Worm (Caenorhabditis elegans) whole organism, L1 larva: ENCODE data around the gene twk-9.
A peak's percentile ranks its signal among the peaks of the same experiment; 100 is the strongest.

Source experiments
- C04F5.9 ChIP-seq: sonication (generic microtip); optimal IDR thresholded peaks from 2 replicates; lab custom pipeline; 2016; ENCODE audit warnings: missing genetic modification characterization, missing compliant biosample characterization
- C34B4.2 ChIP-seq: sonication (generic microtip); optimal IDR thresholded peaks from 2 replicates; lab custom pipeline; 2017; ENCODE audit warnings: mild to moderate bottlenecking, missing genetic modification characterization, missing compliant biosample characterization
- F16B12.6 ChIP-seq: fragments of 150-350 bp; optimal IDR thresholded peaks from 2 replicates; lab custom pipeline; 2014; ENCODE audit warnings: missing biosample characterization, missing genetic modification characterization
- aha-1 ChIP-seq: fragments of 150-350 bp; optimal IDR thresholded peaks from 2 replicates; lab custom pipeline; 2014; ENCODE audit warnings: missing biosample characterization, missing genetic modification characterization
- alr-1 ChIP-seq: fragments of 200-800 bp; sonication (Bioruptor generic); optimal IDR thresholded peaks from 2 replicates; lab custom pipeline; 2018; ENCODE audit warnings: borderline replicate concordance, mild to moderate bottlenecking, missing genetic modification characterization, missing compliant biosample characterization
- aly-2 ChIP-seq: fragments of 150-350 bp; optimal IDR thresholded peaks from 2 replicates; lab custom pipeline; 2014; ENCODE audit warnings: missing biosample characterization, missing genetic modification characterization
- ceh-63 ChIP-seq: fragments of 200-800 bp; sonication (Bioruptor generic); optimal IDR thresholded peaks from 2 replicates; lab custom pipeline; 2018; ENCODE audit warnings: mild to moderate bottlenecking, missing genetic modification characterization, missing compliant biosample characterization
- ceh-82 ChIP-seq, 3 experiments: fragments of 150-350 bp in 1 of 3; sonication (generic microtip) in 2 of 3; optimal IDR thresholded peaks; 2 replicates each; lab custom pipeline; 2014 to 2017; ENCODE audit warnings: missing biosample characterization in 3 of 3, missing genetic modification characterization in 3 of 3
- ceh-90 ChIP-seq: sonication (generic microtip); optimal IDR thresholded peaks from 2 replicates; lab custom pipeline; 2016; ENCODE audit warnings: missing genetic modification characterization, missing compliant biosample characterization
- dpl-1 ChIP-seq, 3 experiments: fragments of 150-350 bp in 2 of 3; sonication (generic microtip) in 1 of 3; optimal IDR thresholded peaks; 2 replicates each; lab custom pipeline; 2014 to 2017; ENCODE audit warnings: missing biosample characterization in 3 of 3, missing genetic modification characterization in 3 of 3, missing genetic modification reagents in 3 of 3
- efl-1 ChIP-seq, 4 experiments: fragments of 150-350 bp; optimal IDR thresholded peaks in 3 of 4; peaks in 1 of 4; 1 replicate in 1 of 4; 2 replicates in 3 of 4; lab custom pipeline; 2014; ENCODE audit warnings: missing biosample characterization in 2 of 4, missing genetic modification characterization in 2 of 4, missing genetic modification reagents in 2 of 4
- elt-2 ChIP-seq: sonication (generic microtip); optimal IDR thresholded peaks from 2 replicates; lab custom pipeline; 2016; ENCODE audit warnings: missing genetic modification characterization, mild to moderate bottlenecking, inconsistent platforms, missing compliant biosample characterization, missing genetic modification reagents
- elt-3 ChIP-seq, 6 experiments: fragments of 150-350 bp in 1 of 6; sonication (generic microtip); optimal IDR thresholded peaks; 2 replicates each; lab custom pipeline; 2017 to 2018; ENCODE audit warnings: missing biosample characterization in 6 of 6, missing genetic modification characterization in 6 of 6, inconsistent platforms in 1 of 6
- ets-5 ChIP-seq: fragments of 200-800 bp; sonication (Bioruptor generic); IDR thresholded peaks from 2 replicates; pipeline ENCODE4 v1.3.6; 2022; ENCODE audit warnings: missing genetic modification characterization, missing compliant biosample characterization
- fkh-4 ChIP-seq: sonication (generic microtip); optimal IDR thresholded peaks from 2 replicates; lab custom pipeline; 2016; ENCODE audit warnings: missing compliant biosample characterization, missing genetic modification characterization, borderline replicate concordance
- fkh-8 ChIP-seq: sonication (generic microtip); optimal IDR thresholded peaks from 2 replicates; lab custom pipeline; 2016; ENCODE audit warnings: mild to moderate bottlenecking, missing genetic modification characterization, missing compliant biosample characterization
- grh-1 ChIP-seq: fragments of 200-800 bp; sonication (Bioruptor generic); IDR thresholded peaks from 2 replicates; pipeline ENCODE4 v1.3.6; 2022; ENCODE audit warnings: missing genetic modification reagents, missing genetic modification characterization, missing compliant biosample characterization
- hlh-17 ChIP-seq: fragments of 200-800 bp; sonication (Bioruptor generic); optimal IDR thresholded peaks from 2 replicates; lab custom pipeline; 2018; ENCODE audit warnings: missing genetic modification characterization, mild to moderate bottlenecking, missing compliant biosample characterization, moderate library complexity, borderline replicate concordance
- irx-1 ChIP-seq: sonication (generic microtip); optimal IDR thresholded peaks from 2 replicates; lab custom pipeline; 2016; ENCODE audit warnings: missing genetic modification characterization, missing compliant biosample characterization
- isw-1 ChIP-seq: fragments of 200-800 bp; sonication (Bioruptor generic); IDR thresholded peaks from 2 replicates; pipeline ENCODE4 v1.3.6; 2022; ENCODE audit warnings: missing genetic modification characterization, missing compliant biosample characterization
- jun-1 ChIP-seq: fragments of 150-350 bp; optimal IDR thresholded peaks from 2 replicates; lab custom pipeline; 2014; ENCODE audit warnings: missing biosample characterization, missing genetic modification reagents, missing genetic modification characterization
- lin-15B ChIP-seq: fragments of 150-350 bp; sonication (generic microtip); optimal IDR thresholded peaks from 3 replicates; lab custom pipeline; 2014; ENCODE audit warnings: missing biosample characterization, missing genetic modification characterization
- lin-35 ChIP-seq, 2 experiments: fragments of 150-350 bp; optimal IDR thresholded peaks; 2 replicates each; lab custom pipeline; 2014; ENCODE audit warnings: missing biosample characterization in 2 of 2, missing genetic modification characterization in 2 of 2, missing genetic modification reagents in 2 of 2
- lsy-2 ChIP-seq, 2 experiments: fragments of 150-350 bp; optimal IDR thresholded peaks; 2 replicates each; lab custom pipeline; 2014; ENCODE audit warnings: missing biosample characterization in 2 of 2, missing genetic modification characterization in 2 of 2
- mab-9 ChIP-seq: fragments of 200-800 bp; sonication (Bioruptor generic); IDR thresholded peaks from 2 replicates; pipeline ENCODE4 v1.3.6; 2022; ENCODE audit warnings: missing genetic modification reagents, missing genetic modification characterization, missing compliant biosample characterization
- mdl-1 ChIP-seq, 2 experiments: fragments of 150-350 bp; optimal IDR thresholded peaks; 2 replicates each; lab custom pipeline; 2014 to 2017; ENCODE audit warnings: missing biosample characterization in 2 of 2, missing genetic modification characterization in 2 of 2, inconsistent platforms in 1 of 2
- mep-1 ChIP-seq: fragments of 150-350 bp; optimal IDR thresholded peaks from 2 replicates; lab custom pipeline; 2014; ENCODE audit warnings: missing biosample characterization, missing genetic modification characterization
- nhr-12 ChIP-seq: sonication (generic microtip); optimal IDR thresholded peaks from 2 replicates; lab custom pipeline; 2017; ENCODE audit warnings: missing biosample characterization, missing genetic modification characterization
- nhr-47 ChIP-seq: sonication (generic microtip); optimal IDR thresholded peaks from 2 replicates; lab custom pipeline; 2016; ENCODE audit warnings: mild to moderate bottlenecking, missing genetic modification characterization, moderate library complexity, missing compliant biosample characterization
- nhr-71 ChIP-seq: sonication (generic microtip); optimal IDR thresholded peaks from 2 replicates; lab custom pipeline; 2016; ENCODE audit warnings: mild to moderate bottlenecking, missing genetic modification characterization, moderate library complexity, missing compliant biosample characterization
- pag-3 ChIP-seq: sonication (generic microtip); optimal IDR thresholded peaks from 2 replicates; lab custom pipeline; 2017; ENCODE audit warnings: missing genetic modification characterization, mild to moderate bottlenecking, missing compliant biosample characterization, antibody characterized with exemption, borderline replicate concordance; ENCODE audit not compliant: insufficient read depth
- pax-3 ChIP-seq: fragments of 200-800 bp; sonication (Bioruptor generic); optimal IDR thresholded peaks from 2 replicates; lab custom pipeline; 2018; ENCODE audit warnings: mild to moderate bottlenecking, missing genetic modification characterization, moderate library complexity, missing compliant biosample characterization
- pqm-1 ChIP-seq: sonication (generic microtip); optimal IDR thresholded peaks from 3 replicates; lab custom pipeline; 2017; ENCODE audit warnings: missing biosample characterization, missing genetic modification characterization
- rnt-1 ChIP-seq: sonication (generic microtip); optimal IDR thresholded peaks from 2 replicates; lab custom pipeline; 2016; ENCODE audit warnings: mild to moderate bottlenecking, missing genetic modification characterization, moderate library complexity, missing compliant biosample characterization
- skn-1 ChIP-seq: fragments of 150-350 bp; optimal IDR thresholded peaks from 2 replicates; lab custom pipeline; 2014; ENCODE audit warnings: missing biosample characterization, missing genetic modification characterization
- sptf-1 ChIP-seq: fragments of 150-350 bp; optimal IDR thresholded peaks from 2 replicates; lab custom pipeline; 2014; ENCODE audit warnings: missing biosample characterization, missing genetic modification characterization
- swsn-7 ChIP-seq: sonication (generic microtip); optimal IDR thresholded peaks from 2 replicates; lab custom pipeline; 2016; ENCODE audit warnings: missing genetic modification characterization, missing compliant biosample characterization
- tlp-1 ChIP-seq: fragments of 150-350 bp; optimal IDR thresholded peaks from 2 replicates; lab custom pipeline; 2014; ENCODE audit warnings: missing biosample characterization, missing genetic modification characterization
- unc-130 ChIP-seq: fragments of 150-350 bp; optimal IDR thresholded peaks from 2 replicates; lab custom pipeline; 2017; ENCODE audit warnings: missing biosample characterization, missing genetic modification characterization, inconsistent platforms
- unc-30 ChIP-seq: sonication (generic microtip); optimal IDR thresholded peaks from 2 replicates; lab custom pipeline; 2017; ENCODE audit warnings: missing biosample characterization, missing genetic modification characterization
- unc-62 ChIP-seq: fragments of 150-350 bp; optimal IDR thresholded peaks from 2 replicates; lab custom pipeline; 2014; ENCODE audit warnings: missing biosample characterization, missing genetic modification reagents, missing genetic modification characterization
- unc-86 ChIP-seq: sonication (generic microtip); optimal IDR thresholded peaks from 2 replicates; lab custom pipeline; 2016; ENCODE audit warnings: missing genetic modification characterization, missing compliant biosample characterization
- vab-15 ChIP-seq: sonication (generic microtip); optimal IDR thresholded peaks from 2 replicates; lab custom pipeline; 2017; ENCODE audit warnings: missing genotype, mild to moderate bottlenecking, missing genetic modification characterization, missing compliant biosample characterization
- xbp-1 ChIP-seq: sonication (generic microtip); optimal IDR thresholded peaks from 2 replicates; lab custom pipeline; 2016; ENCODE audit warnings: missing genetic modification characterization, missing compliant biosample characterization
- zag-1 ChIP-seq: fragments of 150-350 bp; optimal IDR thresholded peaks from 2 replicates; lab custom pipeline; 2014; ENCODE audit warnings: missing biosample characterization, missing genetic modification characterization
- ztf-4 ChIP-seq: fragments of 150-350 bp; optimal IDR thresholded peaks from 2 replicates; lab custom pipeline; 2014; ENCODE audit warnings: missing biosample characterization, missing genetic modification characterization

Gene twk-9

ce11 chrIV:9718396-9718795 lies 25.4 kb downstream of the twk-9 start (continued):
- TF ChIP-seq aha-1 (tag; lab: Kevin White, UChicago) (peak; percentile 24), nhr-71 (tag; lab: Kevin White, UChicago) (peak; percentile 90), pqm-1 (tag; lab: Kevin White, UChicago) (no peak), dpl-1 (GFP tag; optimal IDR thresholded peaks at IDR 0.05; lab: Kevin White, UChicago) (peak in 2 of 3 experiments; percentile 0 to 40), ceh-90 (tag; lab: Kevin White, UChicago) (no peak), zag-1 (no peak), lsy-2 (tag; optimal IDR thresholded peaks at IDR 0.05; lab: Kevin White, UChicago) (peak; percentile 30 to 84), ets-5 (GFP tag; lab: Robert Waterston, UW) (no peak), skn-1 (tag; lab: Kevin White, UChicago) (peak; percentile 33), ztf-4 (tag; lab: Kevin White, UChicago) (peak; percentile 41), nhr-12 (tag; lab: Kevin White, UChicago) (no peak), alr-1 (no peak), elt-2 (tag; lab: Kevin White, UChicago) (peak; percentile 46), unc-86 (tag; lab: Kevin White, UChicago) (peak; percentile 63), ceh-82 (tag; optimal IDR thresholded peaks at IDR 0.05; lab: Kevin White, UChicago) (peak in 2 of 3 experiments; percentile 48 to 53), nhr-47 (peak; percentile 70), irx-1 (tag; lab: Kevin White, UChicago) (peak; percentile 4), fkh-8 (tag; lab: Kevin White, UChicago) (peak; percentile 87), elt-3 (tag; optimal IDR thresholded peaks at IDR 0.05; lab: Kevin White, UChicago) (peak in 2 of 6 experiments; percentile 15 to 62), mab-9 (GFP tag; lab: Robert Waterston, UW) (no peak), unc-30 (tag; lab: Kevin White, UChicago) (no peak), xbp-1 (tag; lab: Kevin White, UChicago) (peak; percentile 60), fkh-4 (tag; lab: Kevin White, UChicago) (no peak), sptf-1 (tag; lab: Kevin White, UChicago) (no peak), pax-3 (tag; lab: Kevin White, UChicago) (peak; percentile 41), lin-15B (tag; lab: Kevin White, UChicago) (peak; percentile 22), C04F5.9 (tag; lab: Kevin White, UChicago) (no peak), pag-3 (tag; lab: Kevin White, UChicago) (peak; percentile 20), lin-35 (GFP tag; optimal IDR thresholded peaks at IDR 0.05; lab: Kevin White, UChicago) (peak; percentile 62 to 66), jun-1 (tag; lab: Kevin White, UChicago) (peak; percentile 78), tlp-1 (tag; lab: Kevin White, UChicago) (no peak), efl-1 (optimal IDR thresholded peaks at IDR 0.05; lab: Kevin White, UChicago) (peak; percentile 56 to 66), efl-1 (GFP tag; optimal IDR thresholded peaks at IDR 0.05 in 1 of 2; lab: Kevin White, UChicago) (peak; percentile 32 to 94), rnt-1 (tag; lab: Kevin White, UChicago) (peak; percentile 80), swsn-7 (tag; lab: Kevin White, UChicago) (peak; percentile 72), vab-15 (tag; lab: Kevin White, UChicago) (no peak), C34B4.2 (tag; lab: Kevin White, UChicago) (no peak), hlh-17 (GFP tag; lab: Kevin White, UChicago) (no peak), mdl-1 (tag; optimal IDR thresholded peaks at IDR 0.05; lab: Kevin White, UChicago) (peak in 1 of 2 experiments; percentile 72), grh-1 (GFP tag; lab: Robert Waterston, UW) (no peak), F16B12.6 (tag; lab: Kevin White, UChicago) (no peak), aly-2 (tag; lab: Kevin White, UChicago) (peak; percentile 32), isw-1 (no peak; the same call in 1 of the 2 replicates), ceh-63 (GFP tag; lab: Kevin White, UChicago) (no peak), mep-1 (tag; lab: Kevin White, UChicago) (peak; percentile 48), unc-130 (tag; lab: Kevin White, UChicago) (peak; percentile 73), unc-62 (GFP tag; lab: Kevin White, UChicago) (no peak)
